Fruit fly (Drosophila melanogaster) whole organism, embryonic: ENCODE measurements around the gene CG13917.

Experiments used
- Ada2b ChIP-seq: fragments of 200-800 bp; sonication (Bioruptor generic); IDR thresholded peaks from 2 replicates; pipeline ENCODE4 v1.3.6; 2022; ENCODE audit warnings: missing biosample characterization, missing genetic modification characterization
- CG10431 ChIP-seq: fragments of 200-800 bp; sonication (Bioruptor generic); optimal IDR thresholded peaks from 3 replicates; lab custom pipeline; 2018; ENCODE audit warnings: missing biosample characterization, mild to moderate bottlenecking, missing genetic modification characterization
- CG10462 ChIP-seq: fragments of 200-800 bp; sonication (Bioruptor generic); optimal IDR thresholded peaks from 2 replicates; lab custom pipeline; 2016; ENCODE audit warnings: missing biosample characterization, missing genetic modification characterization
- CG10959 ChIP-seq: fragments of 200-800 bp; sonication (Bioruptor generic); IDR thresholded peaks from 2 replicates; pipeline ENCODE4 v1.3.6; 2022; ENCODE audit warnings: missing biosample characterization, missing genetic modification characterization
- CG11695 ChIP-seq: fragments of 200-800 bp; sonication (Bioruptor generic); IDR thresholded peaks from 3 replicates; pipeline ENCODE4 v1.3.6; 2022; ENCODE audit warnings: missing biosample characterization, missing genetic modification characterization
- CG14050 ChIP-seq: fragments of 200-800 bp; sonication (Bioruptor generic); IDR thresholded peaks from 3 replicates; pipeline ENCODE4 v1.3.6; 2022; ENCODE audit warnings: missing biosample characterization, missing genetic modification characterization
- CG14710 ChIP-seq: fragments of 200-800 bp; sonication (Bioruptor generic); optimal IDR thresholded peaks from 3 replicates; lab custom pipeline; 2019; ENCODE audit warnings: missing biosample characterization, mild to moderate bottlenecking, missing genetic modification characterization, moderate library complexity
- CG1529 ChIP-seq: fragments of 200-800 bp; sonication (Bioruptor generic); optimal IDR thresholded peaks from 3 replicates; lab custom pipeline; 2018; ENCODE audit warnings: missing biosample characterization, missing genetic modification characterization
- CG15696 ChIP-seq: fragments of 200-800 bp; sonication (Bioruptor generic); optimal IDR thresholded peaks from 2 replicates; lab custom pipeline; 2019; ENCODE audit warnings: missing biosample characterization, mild to moderate bottlenecking, missing genetic modification characterization, moderate library complexity
- CG1602 ChIP-seq: fragments of 200-800 bp; sonication (Bioruptor generic); optimal IDR thresholded peaks from 3 replicates; lab custom pipeline; 2016; ENCODE audit warnings: missing biosample characterization, missing genetic modification characterization
- CG16815 ChIP-seq: fragments of 200-800 bp; sonication (Bioruptor generic); optimal IDR thresholded peaks from 3 replicates; lab custom pipeline; 2017; ENCODE audit warnings: missing biosample characterization, mild to moderate bottlenecking, missing genetic modification characterization
- CG17186 ChIP-seq: fragments of 200-800 bp; sonication (Bioruptor generic); optimal IDR thresholded peaks from 3 replicates; lab custom pipeline; 2017; ENCODE audit warnings: missing biosample characterization, missing genetic modification reagents, missing genetic modification characterization
- CG1832 ChIP-seq: fragments of 200-800 bp; sonication (Bioruptor generic); optimal IDR thresholded peaks from 2 replicates; lab custom pipeline; 2017; ENCODE audit warnings: missing biosample characterization, mild to moderate bottlenecking, missing genetic modification characterization, inconsistent platforms
- CG3163 ChIP-seq: fragments of 200-800 bp; sonication (Bioruptor generic); optimal IDR thresholded peaks from 3 replicates; lab custom pipeline; 2016; ENCODE audit warnings: missing biosample characterization, missing genetic modification characterization
- CG4404 ChIP-seq: fragments of 200-800 bp; sonication (Bioruptor generic); IDR thresholded peaks from 2 replicates; pipeline ENCODE4 v1.3.6; 2022; ENCODE audit warnings: missing biosample characterization, missing genetic modification characterization
- CG6791 ChIP-seq: fragments of 200-800 bp; sonication (Bioruptor generic); IDR thresholded peaks from 3 replicates; pipeline ENCODE4 v1.3.6; 2022; ENCODE audit warnings: missing biosample characterization, missing genetic modification characterization; ENCODE audit not compliant: partially characterized antibody
- CG6813 ChIP-seq: fragments of 200-800 bp; sonication (Bioruptor generic); optimal IDR thresholded peaks from 2 replicates; lab custom pipeline; 2017; ENCODE audit warnings: missing biosample characterization, missing genetic modification characterization, mild to moderate bottlenecking, moderate library complexity, missing genetic modification reagents
- CG7357 ChIP-seq: fragments of 200-800 bp; sonication (Bioruptor generic); IDR thresholded peaks from 3 replicates; pipeline ENCODE4 v1.3.6; 2022; ENCODE audit warnings: missing biosample characterization, missing genetic modification characterization
- CG7556 ChIP-seq: fragments of 200-800 bp; sonication (Bioruptor generic); optimal IDR thresholded peaks from 2 replicates; lab custom pipeline; 2017; ENCODE audit warnings: missing biosample characterization, mild to moderate bottlenecking, missing genetic modification characterization
- CG8359 ChIP-seq: fragments of 200-800 bp; sonication (Bioruptor generic); optimal IDR thresholded peaks from 2 replicates; lab custom pipeline; 2017; ENCODE audit warnings: missing biosample characterization, mild to moderate bottlenecking, missing genetic modification characterization, borderline replicate concordance
- CG8478 ChIP-seq: fragments of >200 bp; optimal IDR thresholded peaks from 2 replicates; lab custom pipeline; 2018
- CG9215 ChIP-seq: fragments of 200-800 bp; sonication (Bioruptor generic); IDR thresholded peaks from 2 replicates; pipeline ENCODE4 v1.3.6; 2022; ENCODE audit warnings: missing biosample characterization, missing genetic modification characterization
- CG9932 ChIP-seq: fragments of 200-800 bp; sonication (Bioruptor generic); IDR thresholded peaks from 2 replicates; pipeline ENCODE4 v1.3.6; 2022; ENCODE audit warnings: missing biosample characterization, missing genetic modification characterization
- CHES-1-like ChIP-seq: fragments of 200-800 bp; sonication (Bioruptor generic); optimal IDR thresholded peaks from 2 replicates; lab custom pipeline; 2016; ENCODE audit warnings: missing biosample characterization, missing genetic modification characterization
- Dip3 ChIP-seq: fragments of 200-800 bp; sonication (Bioruptor generic); optimal IDR thresholded peaks from 3 replicates; lab custom pipeline; 2016; ENCODE audit warnings: missing biosample characterization, missing genetic modification characterization
- ERR ChIP-seq: fragments of 200-800 bp; sonication (Bioruptor generic); optimal IDR thresholded peaks from 2 replicates; lab custom pipeline; 2016; ENCODE audit warnings: missing biosample characterization, missing genetic modification characterization
- Eip74EF ChIP-seq, 2 experiments: fragments of 200-800 bp in 1 of 2; fragments of >200 bp in 1 of 2; sonication (Bioruptor generic) in 1 of 2; optimal IDR thresholded peaks; 2 replicates each; lab custom pipeline; 2017 to 2019; ENCODE audit warnings: missing biosample characterization in 2 of 2, missing genetic modification characterization in 2 of 2, mild to moderate bottlenecking in 1 of 2, moderate library complexity in 1 of 2
- Gug ChIP-seq: fragments of 200-800 bp; sonication (Bioruptor generic); IDR thresholded peaks from 4 replicates; pipeline ENCODE4 v1.3.6; 2022; ENCODE audit warnings: missing biosample characterization, missing genetic modification characterization
- H2.0 ChIP-seq: fragments of 200-800 bp; sonication (Bioruptor generic); IDR thresholded peaks from 2 replicates; pipeline ENCODE4 v1.3.6; 2022; ENCODE audit warnings: missing biosample characterization, missing genetic modification characterization
- Hand ChIP-seq: fragments of 200-800 bp; sonication (Bioruptor generic); optimal IDR thresholded peaks from 2 replicates; lab custom pipeline; 2017; ENCODE audit warnings: mild to moderate bottlenecking, missing biosample characterization, missing genetic modification reagents, missing genetic modification characterization
- Hsf ChIP-seq: fragments of 200-800 bp; sonication (Bioruptor generic); optimal IDR thresholded peaks from 3 replicates; lab custom pipeline; 2016; ENCODE audit warnings: missing biosample characterization, missing genetic modification characterization
- NC2α ChIP-seq: fragments of 200-800 bp; sonication (Bioruptor generic); optimal IDR thresholded peaks from 2 replicates; lab custom pipeline; 2016; ENCODE audit warnings: missing biosample characterization, missing genetic modification characterization
- NK7.1 ChIP-seq: fragments of 200-800 bp; sonication (Bioruptor generic); optimal IDR thresholded peaks from 3 replicates; lab custom pipeline; 2016; ENCODE audit warnings: missing biosample characterization, missing genetic modification characterization
- Oaz ChIP-seq: fragments of 200-800 bp; sonication (Bioruptor generic); IDR thresholded peaks from 2 replicates; pipeline ENCODE4 v1.3.6; 2022; ENCODE audit warnings: missing biosample characterization, missing genetic modification characterization
- TFAM ChIP-seq: fragments of 200-800 bp; sonication (Bioruptor generic); optimal IDR thresholded peaks from 2 replicates; lab custom pipeline; 2017; ENCODE audit warnings: missing biosample characterization, missing genetic modification characterization, inconsistent platforms
- Usf ChIP-seq: fragments of 200-800 bp; sonication (Bioruptor generic); optimal IDR thresholded peaks from 2 replicates; lab custom pipeline; 2017; ENCODE audit warnings: missing genotype, missing biosample characterization, missing genetic modification characterization
- cato ChIP-seq: fragments of 200-800 bp; sonication (Bioruptor generic); optimal IDR thresholded peaks from 2 replicates; lab custom pipeline; 2016; ENCODE audit warnings: missing biosample characterization, missing genetic modification characterization, borderline replicate concordance
- dmrt11E ChIP-seq: fragments of 200-800 bp; sonication (Bioruptor generic); optimal IDR thresholded peaks from 3 replicates; lab custom pipeline; 2018; ENCODE audit warnings: missing biosample characterization, mild to moderate bottlenecking, missing genetic modification characterization, moderate library complexity
- emc ChIP-seq: fragments of 200-800 bp; sonication (Bioruptor generic); optimal IDR thresholded peaks from 2 replicates; lab custom pipeline; 2016; ENCODE audit warnings: missing biosample characterization, missing genetic modification characterization
- gem ChIP-seq: fragments of 200-800 bp; sonication (Bioruptor generic); optimal IDR thresholded peaks from 2 replicates; lab custom pipeline; 2019; ENCODE audit warnings: missing biosample characterization, mild to moderate bottlenecking, missing genetic modification characterization, moderate library complexity
- hth ChIP-seq: fragments of >200 bp; optimal IDR thresholded peaks from 2 replicates; lab custom pipeline; 2017; ENCODE audit warnings: inconsistent platforms
- klu ChIP-seq: fragments of 200-800 bp; sonication (Bioruptor generic); IDR thresholded peaks from 2 replicates; pipeline ENCODE4 v1.3.6; 2022; ENCODE audit warnings: missing biosample characterization, missing genetic modification characterization
- mld ChIP-seq: fragments of 200-800 bp; sonication (Bioruptor generic); IDR thresholded peaks from 3 replicates; pipeline ENCODE4 v1.3.6; 2022; ENCODE audit warnings: missing biosample characterization, missing genetic modification characterization; ENCODE audit not compliant: partially characterized antibody
- pan ChIP-seq, 4 experiments: fragments of >200 bp in 3 of 4; fragments of 200-800 bp in 1 of 4; sonication (Bioruptor generic) in 1 of 4; optimal IDR thresholded peaks in 3 of 4; IDR thresholded peaks in 1 of 4; 2 replicates each; pipeline versions ENCODE4 v1.3.6 to Lab custom; 2017 to 2022; ENCODE audit warnings: missing biosample characterization in 2 of 4, missing genetic modification characterization in 2 of 4, mixed read lengths in 1 of 4
- pnt ChIP-seq: fragments of 200-800 bp; sonication (Bioruptor generic); optimal IDR thresholded peaks from 3 replicates; lab custom pipeline; 2016; ENCODE audit warnings: missing biosample characterization, missing genetic modification characterization
- sens ChIP-seq: fragments of 200-800 bp; sonication (Bioruptor generic); peaks from one replicate; lab custom pipeline; 2016; ENCODE audit warnings: missing biosample characterization, missing genetic modification characterization
- slbo ChIP-seq: fragments of 200-800 bp; sonication (Bioruptor generic); IDR thresholded peaks from 2 replicates; pipeline ENCODE4 v1.3.6; 2022; ENCODE audit warnings: missing biosample characterization, missing genetic modification characterization
- trem ChIP-seq: fragments of 200-800 bp; optimal IDR thresholded peaks from 3 replicates; lab custom pipeline; 2019; ENCODE audit warnings: missing biosample characterization, mild to moderate bottlenecking, missing genetic modification characterization, moderate library complexity
- unpg ChIP-seq: fragments of 200-800 bp; sonication (Bioruptor generic); optimal IDR thresholded peaks from 3 replicates; lab custom pipeline; 2018; ENCODE audit warnings: missing biosample characterization, mild to moderate bottlenecking, missing genetic modification characterization, moderate library complexity

CG13917 gene

dm6 chr3L:1587140-1587849 lies 10.8 kb downstream of the CG13917 start (continued):
- TF ChIP-seq CG16815 (GFP tag; lab: Kevin White, UChicago) (peak; percentile 42), H2.0 (GFP tag; lab: Robert Waterston, UW) (peak; percentile 88), Hand (GFP tag; lab: Kevin White, UChicago) (peak; percentile 32), cato (GFP tag; lab: Kevin White, UChicago) (peak; percentile 12), CG6791 (GFP tag; lab: Robert Waterston, UW) (no peak), dmrt11E (tag; lab: Kevin White, UChicago) (peak; percentile 14), Eip74EF (GFP tag; optimal IDR thresholded peaks at IDR 0.05; lab: Kevin White, UChicago) (peak in 1 of 2 experiments; percentile 35), CG10431 (GFP tag; lab: Kevin White, UChicago) (no peak), NK7.1 (GFP tag; lab: Kevin White, UChicago) (peak; percentile 74), CG9932 (peak; percentile 90), trem (tag; lab: Kevin White, UChicago) (peak; percentile 18), CG8478 (no peak), CHES-1-like (GFP tag; lab: Kevin White, UChicago) (peak; percentile 74), CG3163 (peak; percentile 51), Dip3 (GFP tag; lab: Kevin White, UChicago) (peak; percentile 76), CG7357 (peak; percentile 72), CG4404 (peak; percentile 77), pan (optimal IDR thresholded peaks at IDR 0.05; lab: Kevin White, UChicago) (no peak), pan (GFP tag; optimal IDR thresholded peaks at IDR 0.05 in 1 of 2, IDR thresholded peaks at IDR 0.05 in 1 of 2) (peak in 1 of 2 experiments; percentile 89), CG10959 (GFP tag; lab: Robert Waterston, UW) (peak; percentile 76), CG1529 (GFP tag; lab: Kevin White, UChicago) (peak; percentile 22), CG1602 (GFP tag; lab: Kevin White, UChicago) (peak; percentile 61), emc (GFP tag; lab: Kevin White, UChicago) (peak; percentile 65), TFAM (GFP tag; lab: Kevin White, UChicago) (no peak), CG15696 (tag; lab: Kevin White, UChicago) (peak; percentile 69), CG9215 (GFP tag; lab: Robert Waterston, UW) (peak; percentile 82), CG17186 (GFP tag; lab: Kevin White, UChicago) (peak; percentile 12), mld (GFP tag; lab: Robert Waterston, UW) (no peak), hth (no peak), CG6813 (GFP tag; lab: Kevin White, UChicago) (peak; percentile 71), sens (peak; percentile 93), klu (peak; percentile 58), Gug (GFP tag; lab: Robert Waterston, UW) (peak; percentile 87), CG8359 (GFP tag; lab: Kevin White, UChicago) (peak; percentile 46), slbo (GFP tag; lab: Robert Waterston, UW) (peak; percentile 95), CG10462 (peak; percentile 45), Oaz (GFP tag; lab: Robert Waterston, UW) (peak; percentile 78), CG14050 (GFP tag; lab: Robert Waterston, UW) (peak; percentile 69), CG1832 (GFP tag; lab: Kevin White, UChicago) (no peak), CG7556 (GFP tag; lab: Kevin White, UChicago) (peak; percentile 61), CG11695 (GFP tag; lab: Robert Waterston, UW) (peak; percentile 82), unpg (GFP tag; lab: Kevin White, UChicago) (peak; percentile 84), Ada2b (GFP tag; lab: Robert Waterston, UW) (peak; percentile 93), pnt (GFP tag; lab: Kevin White, UChicago) (peak; percentile 86), NC2α (GFP tag; lab: Kevin White, UChicago) (no peak), ERR (GFP tag; lab: Kevin White, UChicago) (peak; percentile 65), gem (tag; lab: Kevin White, UChicago) (peak; percentile 82), Hsf (GFP tag; lab: Kevin White, UChicago) (peak; percentile 72), Usf (peak; percentile 44), CG14710 (tag; lab: Kevin White, UChicago) (peak; percentile 46)
